Worm (Caenorhabditis elegans): ENCODE results near the gene T01H10.11.
A peak's percentile ranks its signal among the peaks of the same experiment; 100 is the strongest.

The T01H10.11 gene

DNA sequence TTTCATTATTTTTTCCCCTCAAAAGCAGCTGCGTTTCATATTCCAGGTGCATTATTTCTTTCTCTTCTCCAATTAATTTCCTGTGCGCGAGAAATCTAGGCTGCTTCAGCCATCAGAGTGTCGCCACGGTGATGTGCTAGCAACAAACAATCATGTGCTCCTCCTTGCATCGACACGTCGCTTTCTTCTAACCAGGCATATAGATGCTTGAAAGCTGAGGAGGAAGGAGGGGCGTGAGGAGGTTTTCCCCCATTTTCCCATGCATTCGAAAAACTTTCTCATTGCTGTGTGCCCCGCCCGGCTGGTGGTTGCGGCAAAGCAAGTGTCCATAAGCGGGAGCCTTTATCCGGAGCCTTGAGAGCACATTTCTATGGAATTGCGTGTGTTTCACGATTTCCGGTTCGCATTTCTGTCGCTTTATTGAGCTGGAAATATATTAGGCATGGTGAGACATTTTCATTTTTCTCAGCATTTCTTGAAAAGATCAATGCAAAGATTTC is 26.4 kb downstream of the T01H10.11 start, which contains the start of gene znf-474:
Gene znf-474 (plus strand): TSS at position 287 of the 500 bp plus-strand sequence.
- TF ChIP-seq ceh-14 (tag; optimal IDR thresholded peaks at IDR 0.05) (peak; percentile 6), nhr-232 (tag; optimal IDR thresholded peaks at IDR 0.05) (no peak)

DNA sequence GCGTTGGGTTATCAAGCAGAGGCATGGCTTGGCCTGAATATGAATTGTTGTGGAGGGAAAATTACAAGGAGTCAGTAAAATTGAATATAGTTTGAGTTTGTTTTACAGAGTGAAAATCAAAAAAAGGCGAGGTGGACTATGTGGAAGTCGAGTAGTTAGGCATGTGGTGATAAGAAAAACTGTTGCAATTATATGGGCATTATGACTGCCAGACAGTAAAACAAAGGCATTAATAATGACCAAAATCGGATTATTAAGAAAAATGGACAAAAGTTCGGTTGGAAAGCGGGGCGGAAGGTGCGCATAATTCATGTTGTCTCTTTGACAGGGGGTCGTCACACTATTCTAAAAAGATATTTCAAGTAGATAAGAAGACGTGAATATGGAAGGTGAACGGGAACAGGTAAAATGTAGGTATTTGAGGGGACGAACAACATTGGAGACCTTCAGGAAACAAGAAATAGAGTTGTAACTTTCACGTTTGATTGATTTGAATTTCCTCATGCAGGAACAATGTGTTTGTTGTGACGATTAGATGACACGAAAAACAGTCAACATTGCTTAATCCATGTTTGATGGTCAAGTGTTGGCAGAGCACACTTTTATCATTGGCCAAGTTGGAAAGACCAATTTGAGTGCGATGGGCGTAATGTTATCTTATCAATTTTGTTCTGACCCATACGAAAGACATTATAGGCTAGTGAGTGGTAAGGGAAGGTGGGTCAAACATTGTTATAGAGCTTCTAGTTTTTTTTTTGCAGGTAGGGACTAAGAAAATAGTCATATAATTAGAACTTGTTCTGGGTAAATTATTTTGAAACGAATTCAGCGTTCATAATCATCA is 31.0 kb downstream of the T01H10.11 start, which contains the start of gene mfsd-11:
Gene mfsd-11 (minus strand): TSS at position 51 of the 844 bp plus-strand sequence.
- TF ChIP-seq elt-2 (tag; optimal IDR thresholded peaks at IDR 0.05) (peak; percentile 65), lim-6 (tag; optimal IDR thresholded peaks at IDR 0.05) (no peak)

DNA sequence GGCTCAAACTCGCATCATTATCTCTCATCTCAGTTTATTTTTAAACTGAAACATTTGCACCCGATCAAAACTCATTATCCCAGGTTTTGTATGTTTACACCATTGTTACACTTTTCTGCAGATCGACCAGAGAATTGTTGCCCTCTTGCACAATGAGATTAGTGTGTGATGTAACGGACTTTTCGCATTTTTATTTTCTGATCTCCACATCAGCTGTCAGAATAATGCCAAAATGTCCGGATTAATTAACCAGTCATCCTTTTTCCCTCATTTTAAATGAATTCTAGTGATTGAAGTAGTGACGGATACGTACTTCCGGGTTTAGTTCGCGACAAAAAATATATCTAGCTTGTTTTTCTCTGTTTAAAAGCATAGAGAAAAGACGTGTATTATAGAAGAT is 35.4 kb downstream of the T01H10.11 start:
- TF ChIP-seq rnt-1 (tag; optimal IDR thresholded peaks at IDR 0.05) (peak; percentile 4), nhr-11 (tag; optimal IDR thresholded peaks at IDR 0.05) (no peak), sox-2 (GFP tag; IDR thresholded peaks at IDR 0.05) (no peak), sdc-2 (tag; optimal IDR thresholded peaks at IDR 0.05) (no peak), ceh-18 (tag; optimal IDR thresholded peaks at IDR 0.05) (peak; percentile 0), unc-55 (GFP tag; optimal IDR thresholded peaks at IDR 0.05) (peak; percentile 22), dmd-4 (tag; optimal IDR thresholded peaks at IDR 0.05; ENCODE audit: borderline replicate concordance) (no peak), lim-6 (tag; optimal IDR thresholded peaks at IDR 0.05) (no peak)

DNA sequence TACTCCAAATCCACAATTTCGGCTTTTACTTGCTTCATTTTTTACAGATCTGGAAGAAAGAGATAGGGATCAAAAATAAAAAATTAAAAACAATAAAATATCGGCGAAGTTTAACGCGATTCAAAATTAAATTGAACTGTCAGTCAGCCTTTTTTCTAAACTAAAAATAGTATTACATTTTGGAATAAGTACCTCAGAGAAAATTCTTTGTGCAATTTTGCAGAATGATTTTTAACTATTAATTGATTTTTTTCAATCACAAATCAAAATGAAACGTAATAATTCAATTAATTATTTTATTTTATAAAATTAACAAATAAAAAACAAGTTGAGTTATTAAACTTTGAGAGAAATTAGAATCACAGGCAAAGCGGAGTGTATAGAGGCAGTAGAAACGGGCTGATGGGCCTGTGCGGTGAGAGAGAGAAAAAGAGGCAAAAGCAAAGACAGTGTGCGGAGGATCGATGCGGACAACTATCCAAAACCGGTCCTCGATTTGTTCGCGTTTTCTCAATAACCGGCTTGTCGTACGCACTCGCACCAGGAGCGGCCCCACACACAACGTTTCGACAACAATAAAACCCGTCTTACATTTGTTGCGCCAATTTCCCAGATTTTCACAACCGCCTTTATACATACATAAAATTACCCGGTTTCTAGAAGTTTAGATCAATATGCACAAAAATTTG is 36.9 kb downstream of the T01H10.11 start, which contains the start of gene F57G12.2:
Gene F57G12.2 (minus strand): TSS at position 51 of the 689 bp plus-strand sequence.
- TF ChIP-seq pat-9 (tag; optimal IDR thresholded peaks at IDR 0.05): no peak

DNA sequence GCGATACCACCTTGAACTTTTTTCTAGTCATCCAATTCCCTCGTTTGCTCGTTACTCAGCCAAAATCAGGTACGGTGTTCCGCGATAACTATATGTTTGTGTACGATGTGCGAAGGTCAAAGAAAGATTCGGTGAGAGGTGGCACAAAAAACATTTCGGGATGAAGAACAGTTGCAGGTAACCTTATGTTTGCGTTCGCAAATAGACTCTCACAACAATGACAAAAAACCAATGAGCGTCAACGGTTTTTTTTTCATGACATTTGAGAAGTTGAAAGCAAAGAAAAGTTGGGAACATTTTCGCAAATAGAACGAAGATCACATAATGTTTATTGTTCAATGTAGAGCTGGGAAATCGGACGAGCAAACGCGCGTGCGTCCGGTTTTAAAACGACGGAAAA is 39.4 kb downstream of the T01H10.11 start:
- TF ChIP-seq fkh-10 (GFP tag; optimal IDR thresholded peaks at IDR 0.05) (no peak), K02D7.2 (tag; optimal IDR thresholded peaks at IDR 0.05) (no peak), tbx-2 (tag; optimal IDR thresholded peaks at IDR 0.05) (no peak)

DNA sequence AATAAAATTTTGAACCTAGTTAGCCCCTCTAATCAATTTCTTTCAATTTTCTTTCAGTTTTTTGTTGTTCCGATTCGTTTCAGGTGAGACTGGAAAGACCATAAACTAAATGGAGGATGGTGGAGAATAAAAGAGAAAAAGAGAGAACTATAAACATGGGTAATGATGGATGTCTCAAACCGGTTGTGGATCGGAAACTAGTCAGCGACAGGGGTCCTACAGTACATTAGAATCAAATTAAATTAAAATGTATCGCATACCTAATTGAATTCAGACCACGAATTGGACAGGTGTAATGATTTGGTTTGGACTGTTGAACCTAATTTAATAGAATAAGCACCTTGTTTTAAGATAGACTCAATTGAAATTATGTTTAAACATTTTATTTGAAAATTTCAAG is 40.8 kb downstream of the T01H10.11 start:
- no peak for TF ChIP-seq dmd-4 (tag; optimal IDR thresholded peaks at IDR 0.05; ENCODE audit: borderline replicate concordance)
- TF ChIP-seq zip-5 (tag; optimal IDR thresholded peaks at IDR 0.05): no peak
- TF ChIP-seq ceh-18 (tag; optimal IDR thresholded peaks at IDR 0.05): no peak
- no peak for TF ChIP-seq elt-2 (tag; optimal IDR thresholded peaks at IDR 0.05)
- no peak for TF ChIP-seq C38D4.7 (GFP tag; optimal IDR thresholded peaks at IDR 0.05)
- no peak for TF ChIP-seq sox-2 (GFP tag; IDR thresholded peaks at IDR 0.05)
- TF ChIP-seq unc-42 (tag; optimal IDR thresholded peaks at IDR 0.05): no peak
- TF ChIP-seq dve-1 (tag; optimal IDR thresholded peaks at IDR 0.05): no peak
- no peak for TF ChIP-seq ceh-30 (tag; optimal IDR thresholded peaks at IDR 0.05)
- TF ChIP-seq fax-1 (tag; optimal IDR thresholded peaks at IDR 0.05): no peak
- no peak for TF ChIP-seq tbx-2 (tag; optimal IDR thresholded peaks at IDR 0.05)
- no peak for TF ChIP-seq nfya-1 (tag; optimal IDR thresholded peaks at IDR 0.05)

DNA sequence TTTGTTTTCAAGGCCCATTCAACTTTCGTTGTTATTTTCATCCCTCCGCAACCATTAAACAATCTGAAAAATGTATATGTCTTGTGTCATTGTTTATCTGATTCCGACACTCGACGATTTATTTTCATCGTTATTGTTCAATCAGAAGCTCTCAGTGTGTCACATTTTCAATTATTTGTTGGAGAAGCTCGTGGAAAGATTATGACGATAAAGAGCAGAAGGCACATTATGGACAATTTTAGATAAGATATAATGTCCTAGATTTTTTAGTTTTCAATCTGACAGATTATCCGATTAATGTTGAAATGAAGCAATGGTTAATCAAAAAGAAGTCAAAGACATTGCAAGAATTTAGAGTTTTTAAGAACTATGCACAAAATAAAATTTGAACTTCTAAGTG is 41.7 kb downstream of the T01H10.11 start:
- TF ChIP-seq F13H6.1 (tag; optimal IDR thresholded peaks at IDR 0.05) (no peak), ceh-18 (tag; optimal IDR thresholded peaks at IDR 0.05) (no peak), rnt-1 (tag; optimal IDR thresholded peaks at IDR 0.05) (no peak), hlh-8 (tag; optimal IDR thresholded peaks at IDR 0.05) (no peak), lim-6 (tag; optimal IDR thresholded peaks at IDR 0.05) (no peak), che-1 (tag; optimal IDR thresholded peaks at IDR 0.05) (no peak), C08G9.2 (tag; optimal IDR thresholded peaks at IDR 0.05) (no peak), madf-2 (tag; optimal IDR thresholded peaks at IDR 0.05) (no peak), lin-11 (tag; optimal IDR thresholded peaks at IDR 0.05) (no peak), mec-3 (tag; optimal IDR thresholded peaks at IDR 0.05; ENCODE audit: borderline replicate concordance) (no peak), pha-4 (tag; optimal IDR thresholded peaks at IDR 0.05) (no peak), ceh-22 (tag; optimal IDR thresholded peaks at IDR 0.05) (no peak), ref-2 (tag; optimal IDR thresholded peaks at IDR 0.05) (no peak)

All from whole organism, late embryonic.